Fruit fly (Drosophila melanogaster) whole organism, wandering third instar larva: ENCODE measurements around the gene CG4362.

Experiments
- N ChIP-seq: fragments of >200 bp; optimal IDR thresholded peaks from 2 replicates; lab custom pipeline; 2018; ENCODE audit warnings: missing biosample characterization, missing external identifiers, missing genetic modification characterization
- Rel ChIP-seq, 2 experiments: fragments of 200-800 bp; sonication (Bioruptor generic) in 1 of 2; optimal IDR thresholded peaks; 2 replicates in 1 of 2; 3 replicates in 1 of 2; lab custom pipeline; 2016 to 2019; ENCODE audit warnings: mild to moderate bottlenecking in 2 of 2, missing biosample characterization in 2 of 2, missing genetic modification characterization in 2 of 2, moderate library complexity in 1 of 2
- Sp1 ChIP-seq: fragments of 200-800 bp; sonication (Bioruptor generic); optimal IDR thresholded peaks from 3 replicates; lab custom pipeline; 2019; ENCODE audit warnings: missing biosample characterization, mild to moderate bottlenecking, missing genetic modification characterization, moderate library complexity
- dmrt93B ChIP-seq: fragments of 200-800 bp; sonication (Bioruptor generic); optimal IDR thresholded peaks from 2 replicates; lab custom pipeline; 2018; ENCODE audit warnings: missing biosample characterization, mild to moderate bottlenecking, missing genetic modification characterization
- dsf ChIP-seq: sonication (Bioruptor generic); optimal IDR thresholded peaks from 2 replicates; lab custom pipeline; 2016; ENCODE audit warnings: missing biosample characterization, missing genetic modification characterization, borderline replicate concordance
- sage ChIP-seq: fragments of 200-800 bp; sonication (Bioruptor generic); optimal IDR thresholded peaks from 2 replicates; lab custom pipeline; 2016; ENCODE audit warnings: missing biosample characterization, mild to moderate bottlenecking, missing genetic modification characterization
- woc ChIP-seq: sonication (Bioruptor generic); optimal IDR thresholded peaks from 2 replicates; lab custom pipeline; 2016; ENCODE audit warnings: missing biosample characterization, mild to moderate bottlenecking, missing genetic modification characterization

dm6 chr3R:20332688-20333087 is 25.4 kb upstream of the CG4362 start:
- no peak for TF ChIP-seq Rel (GFP tag; optimal IDR thresholded peaks at IDR 0.05; lab: Kevin White, UChicago)
- TF ChIP-seq Rel (tag; optimal IDR thresholded peaks at IDR 0.05; lab: Kevin White, UChicago) = no peak
- no peak for TF ChIP-seq N
- TF ChIP-seq Sp1 (GFP tag; lab: Kevin White, UChicago) = no peak
- no peak for TF ChIP-seq dsf (GFP tag; lab: Kevin White, UChicago)
- no peak for TF ChIP-seq dmrt93B (GFP tag; lab: Kevin White, UChicago)
- no peak for TF ChIP-seq sage (GFP tag; lab: Kevin White, UChicago)
- TF ChIP-seq woc (GFP tag; lab: Kevin White, UChicago) = no peak
